Worm (Caenorhabditis elegans) whole organism, late embryonic: ENCODE results near the gene cash-1.

Experiments used
- C38D4.7 ChIP-seq: fragments of 200-800 bp; sonication (Bioruptor generic); optimal IDR thresholded peaks from 2 replicates; lab custom pipeline; 2018; ENCODE audit warnings: mild to moderate bottlenecking, missing genetic modification characterization, moderate library complexity, missing compliant biosample characterization
- K02D7.2 ChIP-seq: sonication (generic microtip); optimal IDR thresholded peaks from 2 replicates; lab custom pipeline; 2017; ENCODE audit warnings: mild to moderate bottlenecking, missing genetic modification characterization, missing compliant biosample characterization
- K09A11.1 ChIP-seq: sonication (generic microtip); optimal IDR thresholded peaks from 2 replicates; lab custom pipeline; 2017; ENCODE audit warnings: antibody characterized with exemption, mild to moderate bottlenecking, missing genetic modification characterization, missing compliant biosample characterization; ENCODE audit not compliant: insufficient read depth
- ceh-18 ChIP-seq: sonication (generic microtip); optimal IDR thresholded peaks from 2 replicates; lab custom pipeline; 2016; ENCODE audit warnings: missing genetic modification characterization, missing compliant biosample characterization
- ceh-19 ChIP-seq: fragments of 200-800 bp; sonication (Bioruptor generic); optimal IDR thresholded peaks from 2 replicates; lab custom pipeline; 2018; ENCODE audit warnings: mild to moderate bottlenecking, missing genetic modification characterization, missing compliant biosample characterization
- ceh-2 ChIP-seq: sonication (generic microtip); optimal IDR thresholded peaks from 2 replicates; lab custom pipeline; 2016; ENCODE audit warnings: missing genotype, missing genetic modification characterization, missing compliant biosample characterization
- ceh-22 ChIP-seq: sonication (generic microtip); optimal IDR thresholded peaks from 2 replicates; lab custom pipeline; 2017; ENCODE audit warnings: missing biosample characterization, missing genetic modification characterization
- ceh-24 ChIP-seq: sonication (generic microtip); optimal IDR thresholded peaks from 2 replicates; lab custom pipeline; 2016; ENCODE audit warnings: mild to moderate bottlenecking, missing genetic modification characterization, missing compliant biosample characterization
- ceh-30 ChIP-seq: fragments of 150-350 bp; optimal IDR thresholded peaks from 2 replicates; lab custom pipeline; 2014; ENCODE audit warnings: missing biosample characterization, missing genetic modification characterization
- ceh-48 ChIP-seq: sonication (generic microtip); optimal IDR thresholded peaks from 2 replicates; lab custom pipeline; 2016; ENCODE audit warnings: missing genetic modification characterization, inconsistent platforms, missing compliant biosample characterization
- ceh-6 ChIP-seq: fragments of 200-800 bp; sonication (Bioruptor generic); optimal IDR thresholded peaks from 2 replicates; lab custom pipeline; 2018; ENCODE audit warnings: mild to moderate bottlenecking, missing genetic modification characterization, missing compliant biosample characterization
- dmd-4 ChIP-seq: sonication (generic microtip); optimal IDR thresholded peaks from 2 replicates; lab custom pipeline; 2016; ENCODE audit warnings: borderline replicate concordance, missing genetic modification characterization, missing compliant biosample characterization
- dve-1 ChIP-seq: sonication (generic microtip); optimal IDR thresholded peaks from 2 replicates; lab custom pipeline; 2017; ENCODE audit warnings: antibody characterized with exemption, mild to moderate bottlenecking, missing genetic modification characterization, missing compliant biosample characterization
- ets-4 ChIP-seq: sonication (generic microtip); optimal IDR thresholded peaks from 2 replicates; lab custom pipeline; 2016; ENCODE audit warnings: missing genetic modification characterization, missing compliant biosample characterization
- eyg-1 ChIP-seq: sonication (generic microtip); optimal IDR thresholded peaks from 2 replicates; lab custom pipeline; 2016; ENCODE audit warnings: missing genotype, missing genetic modification characterization, missing compliant biosample characterization
- fax-1 ChIP-seq: sonication (generic microtip); optimal IDR thresholded peaks from 2 replicates; lab custom pipeline; 2016; ENCODE audit warnings: missing genotype, missing genetic modification characterization, missing compliant biosample characterization
- fkh-10 ChIP-seq: fragments of 150-350 bp; optimal IDR thresholded peaks from 2 replicates; lab custom pipeline; 2014; ENCODE audit warnings: missing biosample characterization, missing genetic modification reagents, missing genetic modification characterization
- gmeb-2 ChIP-seq: sonication (generic microtip); optimal IDR thresholded peaks from 2 replicates; lab custom pipeline; 2016; ENCODE audit warnings: missing genetic modification characterization, inconsistent platforms, missing compliant biosample characterization
- hlh-13 ChIP-seq: fragments of 200-800 bp; sonication (Bioruptor generic); optimal IDR thresholded peaks from 2 replicates; lab custom pipeline; 2018; ENCODE audit warnings: mild to moderate bottlenecking, missing genetic modification characterization, missing compliant biosample characterization
- hlh-15 ChIP-seq: sonication (generic microtip); optimal IDR thresholded peaks from 2 replicates; lab custom pipeline; 2016; ENCODE audit warnings: missing genetic modification characterization, missing compliant biosample characterization
- hlh-8 ChIP-seq: sonication (generic microtip); optimal IDR thresholded peaks from 2 replicates; lab custom pipeline; 2016; ENCODE audit warnings: missing genotype, missing genetic modification characterization, missing compliant biosample characterization
- lim-6 ChIP-seq: sonication (generic microtip); optimal IDR thresholded peaks from 2 replicates; lab custom pipeline; 2016; ENCODE audit warnings: missing genetic modification characterization, missing compliant biosample characterization
- madf-2 ChIP-seq: sonication (generic microtip); optimal IDR thresholded peaks from 2 replicates; lab custom pipeline; 2017; ENCODE audit warnings: missing genetic modification characterization, missing compliant biosample characterization
- nfya-1 ChIP-seq: sonication (generic microtip); optimal IDR thresholded peaks from 2 replicates; lab custom pipeline; 2017; ENCODE audit warnings: missing genetic modification characterization, mild to moderate bottlenecking, missing compliant biosample characterization, antibody characterized with exemption, moderate library complexity
- nhr-11 ChIP-seq: fragments of 150-350 bp; optimal IDR thresholded peaks from 2 replicates; lab custom pipeline; 2014; ENCODE audit warnings: missing biosample characterization, missing genetic modification characterization
- nhr-232 ChIP-seq: sonication (generic microtip); optimal IDR thresholded peaks from 2 replicates; lab custom pipeline; 2016; ENCODE audit warnings: missing genetic modification characterization, missing compliant biosample characterization
- npax-4 ChIP-seq: sonication (generic microtip); optimal IDR thresholded peaks from 2 replicates; lab custom pipeline; 2016; ENCODE audit warnings: missing genetic modification characterization, missing compliant biosample characterization
- odd-2 ChIP-seq: sonication (generic microtip); optimal IDR thresholded peaks from 2 replicates; lab custom pipeline; 2017; ENCODE audit warnings: antibody characterized with exemption, mild to moderate bottlenecking, missing genetic modification characterization, missing compliant biosample characterization
- pag-3 ChIP-seq: sonication (generic microtip); optimal IDR thresholded peaks from 2 replicates; lab custom pipeline; 2016; ENCODE audit warnings: missing compliant biosample characterization, missing genetic modification characterization, borderline replicate concordance
- ref-2 ChIP-seq: sonication (generic microtip); optimal IDR thresholded peaks from 2 replicates; lab custom pipeline; 2016; ENCODE audit warnings: missing genetic modification characterization, missing compliant biosample characterization
- sox-4 ChIP-seq: sonication (generic microtip); optimal IDR thresholded peaks from 2 replicates; lab custom pipeline; 2017; ENCODE audit warnings: mild to moderate bottlenecking, missing genetic modification characterization, inconsistent platforms, missing compliant biosample characterization
- tbx-2 ChIP-seq: sonication (generic microtip); optimal IDR thresholded peaks from 2 replicates; lab custom pipeline; 2016; ENCODE audit warnings: missing genetic modification characterization, missing compliant biosample characterization
- ttx-3 ChIP-seq: sonication (generic microtip); optimal IDR thresholded peaks from 2 replicates; lab custom pipeline; 2016; ENCODE audit warnings: missing genetic modification reagents, missing genetic modification characterization, missing compliant biosample characterization
- unc-42 ChIP-seq: sonication (generic microtip); optimal IDR thresholded peaks from 2 replicates; lab custom pipeline; 2016; ENCODE audit warnings: missing genotype, missing genetic modification characterization, missing compliant biosample characterization
- unc-86 ChIP-seq: sonication (generic microtip); optimal IDR thresholded peaks from 2 replicates; lab custom pipeline; 2016; ENCODE audit warnings: missing genetic modification characterization, missing compliant biosample characterization

The cash-1 gene

DNA sequence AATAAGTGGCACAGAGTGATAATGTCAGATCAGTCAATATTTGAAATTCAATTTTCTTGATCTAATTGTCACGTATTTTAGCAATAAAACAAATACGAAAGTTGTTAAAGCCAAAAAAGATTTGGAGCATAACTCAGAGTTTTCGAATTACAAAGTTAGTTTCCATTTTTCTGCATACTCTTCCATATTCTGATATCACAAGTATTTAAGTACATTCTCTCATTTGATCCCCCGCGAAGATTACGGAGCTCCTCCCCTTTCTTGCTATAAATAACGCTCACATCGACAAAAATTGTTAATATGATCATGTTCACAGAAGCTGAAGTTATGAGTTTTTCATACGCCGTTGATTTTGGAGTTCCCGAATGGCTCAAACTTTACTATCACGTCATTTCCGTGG lies 6.2 kb downstream of the cash-1 start, which contains the start of gene sri-20:
TSS of gene sri-20 (plus strand) at position 301 of the 400 bp plus-strand sequence.
- TF ChIP-seq unc-42 (tag; lab: Kevin White, UChicago) (no peak), nfya-1 (tag; lab: Kevin White, UChicago) (no peak), ceh-2 (tag; lab: Kevin White, UChicago) (no peak), nhr-11 (tag; lab: Kevin White, UChicago) (no peak), hlh-8 (no peak)

DNA sequence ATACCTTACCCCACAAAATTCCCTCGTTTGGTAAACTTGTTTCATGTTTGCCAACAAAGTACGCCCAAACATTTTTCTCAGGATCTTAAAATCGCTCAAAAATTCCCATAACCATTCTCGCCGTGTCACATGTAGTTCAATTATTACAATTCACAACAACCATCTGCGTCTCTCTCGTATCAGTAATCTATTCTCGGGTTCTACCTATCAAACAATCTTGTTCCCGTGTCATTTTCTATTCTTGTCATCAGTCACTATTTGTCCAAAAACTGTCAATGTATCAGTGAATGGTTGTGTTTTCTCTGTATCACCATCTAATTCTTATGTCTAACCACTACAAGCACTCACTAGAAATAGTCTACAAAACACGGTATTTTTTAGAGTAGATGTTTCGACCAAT lies 9.1 kb downstream of the cash-1 start:
- TF ChIP-seq gmeb-2 (tag; lab: Kevin White, UChicago) (no peak), dve-1 (tag; lab: Kevin White, UChicago) (no peak), ceh-6 (no peak), ceh-24 (tag; lab: Kevin White, UChicago) (no peak), nhr-232 (tag; lab: Kevin White, UChicago) (no peak), ets-4 (tag; lab: Kevin White, UChicago) (no peak), madf-2 (tag; lab: Kevin White, UChicago) (no peak), dmd-4 (tag; lab: Kevin White, UChicago) (no peak), ref-2 (tag; lab: Kevin White, UChicago) (no peak), hlh-15 (tag; lab: Kevin White, UChicago) (no peak)

DNA sequence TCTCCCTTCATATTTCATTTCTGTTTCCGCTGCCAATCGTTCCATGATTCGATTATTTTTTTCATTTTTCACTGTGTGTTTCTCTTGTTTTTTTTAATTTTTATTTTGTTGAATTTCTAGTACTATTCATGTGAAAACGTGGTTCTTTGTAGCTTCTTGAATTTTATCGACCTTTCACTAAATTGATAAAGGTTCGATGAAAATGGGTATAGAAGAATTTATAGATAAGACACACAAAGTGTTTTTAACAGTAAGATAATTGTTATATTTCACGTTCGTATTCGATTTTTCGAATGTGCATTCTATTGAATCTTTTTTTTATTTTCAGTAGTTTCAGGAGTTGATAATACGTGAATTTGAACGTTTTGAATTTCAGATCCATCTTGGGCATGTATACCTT lies 9.9 kb downstream of the cash-1 start, which contains the start of gene ugt-49:
TSS of gene ugt-49 (plus strand) at position 371 of the 400 bp plus-strand sequence.
- TF ChIP-seq ceh-22 (tag; lab: Kevin White, UChicago) (no peak), sox-4 (tag; lab: Kevin White, UChicago) (no peak), ceh-18 (tag; lab: Kevin White, UChicago) (no peak), C38D4.7 (GFP tag; lab: Kevin White, UChicago) (no peak), pag-3 (no peak), ceh-48 (tag; lab: Kevin White, UChicago) (no peak), hlh-15 (tag; lab: Kevin White, UChicago) (no peak), hlh-13 (GFP tag; lab: Kevin White, UChicago) (no peak), nfya-1 (tag; lab: Kevin White, UChicago) (no peak), unc-42 (tag; lab: Kevin White, UChicago) (no peak), unc-86 (tag; lab: Kevin White, UChicago) (no peak), K02D7.2 (tag; lab: Kevin White, UChicago) (no peak)

DNA sequence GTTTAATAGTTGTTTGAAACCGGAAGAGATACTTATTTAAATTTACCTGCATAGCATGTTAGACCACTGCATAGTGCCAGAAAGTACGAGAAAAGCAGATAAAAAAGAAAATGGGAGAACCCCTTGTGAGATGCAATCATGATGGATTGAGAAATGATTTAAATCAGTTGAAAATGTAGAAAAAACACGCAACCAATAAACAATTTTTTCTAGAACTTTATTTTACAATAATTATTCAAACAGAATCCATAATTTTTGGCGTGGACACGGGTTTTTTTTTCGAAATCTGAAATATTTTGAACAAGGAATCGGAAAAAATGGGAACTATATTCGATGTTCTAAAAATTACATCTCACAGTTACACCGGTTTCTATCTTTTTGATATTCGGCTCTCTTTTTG lies 17.2 kb downstream of the cash-1 start, which contains the start of gene AC3.12:
TSS of gene AC3.12 (minus strand) at position 101 of the 400 bp plus-strand sequence.
- no peak for TF ChIP-seq tbx-2 (tag; lab: Kevin White, UChicago)
- TF ChIP-seq ceh-19 (GFP tag; lab: Kevin White, UChicago) = no peak
- no peak for TF ChIP-seq ceh-30 (tag; lab: Kevin White, UChicago)
- no peak for TF ChIP-seq nhr-232 (tag; lab: Kevin White, UChicago)
- no peak for TF ChIP-seq ceh-48 (tag; lab: Kevin White, UChicago)
- TF ChIP-seq nfya-1 (tag; lab: Kevin White, UChicago) = no peak
- no peak for TF ChIP-seq odd-2 (tag; lab: Kevin White, UChicago)
- no peak for TF ChIP-seq sox-4 (tag; lab: Kevin White, UChicago)
- TF ChIP-seq pag-3 = no peak
- TF ChIP-seq eyg-1 (tag; lab: Kevin White, UChicago) = no peak
- no peak for TF ChIP-seq fax-1 (tag; lab: Kevin White, UChicago)
- no peak for TF ChIP-seq npax-4
- no peak for TF ChIP-seq lim-6
- TF ChIP-seq fkh-10 (GFP tag; lab: Kevin White, UChicago) = no peak
- TF ChIP-seq unc-86 (tag; lab: Kevin White, UChicago) = no peak
- no peak for TF ChIP-seq ttx-3 (tag; lab: Kevin White, UChicago)
- TF ChIP-seq hlh-8 = no peak
- no peak for TF ChIP-seq K09A11.1 (tag; lab: Kevin White, UChicago)
